Worm (Caenorhabditis elegans): ENCODE data around the gene clec-232.

ce11 chrV:15978232-15978764 is 2.4 kb downstream of the clec-232 start, which contains the start of gene oac-20:
- no peak for TF ChIP-seq dao-5 (tag; optimal IDR thresholded peaks at IDR 0.05)
- no peak for TF ChIP-seq W03F9.2 (tag; optimal IDR thresholded peaks at IDR 0.05)
